Fruit fly (Drosophila melanogaster) whole organism, pupa: ENCODE results near the gene CG11444.

ENCODE experiments used
- CG15710 ChIP-seq: fragments of 200-800 bp; sonication (Bioruptor generic); optimal IDR thresholded peaks from 2 replicates; lab custom pipeline; 2018; ENCODE audit warnings: missing biosample characterization, mild to moderate bottlenecking, missing genetic modification characterization, moderate library complexity
- CG9948 ChIP-seq: fragments of 200-800 bp; sonication (Bioruptor generic); optimal IDR thresholded peaks from 2 replicates; lab custom pipeline; 2018; ENCODE audit warnings: missing biosample characterization, mild to moderate bottlenecking, missing genetic modification characterization, moderate library complexity
- EcR ChIP-seq: fragments of 200-800 bp; sonication (Bioruptor generic); optimal IDR thresholded peaks from 3 replicates; lab custom pipeline; 2019; ENCODE audit warnings: missing biosample characterization, missing genetic modification characterization, mild to moderate bottlenecking, moderate library complexity, missing genetic modification reagents
- Pif1B ChIP-seq: fragments of 200-800 bp; sonication (Bioruptor generic); optimal IDR thresholded peaks from 3 replicates; lab custom pipeline; 2016; ENCODE audit warnings: missing biosample characterization, missing genetic modification characterization

- no peak for TF ChIP-seq CG9948 (tag; lab: Kevin White, UChicago)
- no peak for TF ChIP-seq CG15710 (tag; lab: Kevin White, UChicago)
- TF ChIP-seq EcR (GFP tag; lab: Kevin White, UChicago): no peak
- TF ChIP-seq Pif1B: no peak
Measured at dm6 chrX:4534002-4534401, 20.2 kb downstream of the CG11444 start.
